Fruit fly (Drosophila melanogaster) whole organism, embryonic: ENCODE results near the gene CG11912.

ENCODE experiments used
- Abd-B ChIP-seq: fragments of 200-800 bp; sonication (Bioruptor generic); optimal IDR thresholded peaks from 2 replicates; lab custom pipeline; 2018; ENCODE audit warnings: missing biosample characterization, mild to moderate bottlenecking, missing genetic modification characterization, moderate library complexity
- CG10543 ChIP-seq: fragments of 200-800 bp; sonication (Bioruptor generic); optimal IDR thresholded peaks from 3 replicates; lab custom pipeline; 2017; ENCODE audit warnings: missing biosample characterization, mild to moderate bottlenecking, missing genetic modification characterization, moderate library complexity
- CG10565 ChIP-seq: fragments of 200-800 bp; sonication (Bioruptor generic); optimal IDR thresholded peaks from 3 replicates; lab custom pipeline; 2016; ENCODE audit warnings: missing biosample characterization, mild to moderate bottlenecking, missing genetic modification characterization
- CG11560 ChIP-seq: fragments of 200-800 bp; sonication (Bioruptor generic); IDR thresholded peaks from 3 replicates; pipeline ENCODE4 v1.3.6; 2022; ENCODE audit warnings: missing biosample characterization, missing genetic modification characterization
- CG11723 ChIP-seq: fragments of 200-800 bp; sonication (Bioruptor generic); optimal IDR thresholded peaks from 2 replicates; lab custom pipeline; 2017; ENCODE audit warnings: missing biosample characterization, mild to moderate bottlenecking, missing genetic modification characterization
- CG13296 ChIP-seq: fragments of 200-800 bp; sonication (Bioruptor generic); optimal IDR thresholded peaks from 3 replicates; lab custom pipeline; 2018; ENCODE audit warnings: missing biosample characterization, mild to moderate bottlenecking, missing genetic modification characterization
- CG13424 ChIP-seq: fragments of 200-800 bp; sonication (Bioruptor generic); optimal IDR thresholded peaks from 2 replicates; lab custom pipeline; 2019; ENCODE audit warnings: missing biosample characterization, mild to moderate bottlenecking, missing genetic modification characterization, moderate library complexity
- CG13775 ChIP-seq: fragments of 200-800 bp; sonication (Bioruptor generic); optimal IDR thresholded peaks from 3 replicates; lab custom pipeline; 2017; ENCODE audit warnings: missing biosample characterization, mild to moderate bottlenecking, missing genetic modification characterization
- CG14965 ChIP-seq: fragments of 200-800 bp; sonication (Bioruptor generic); optimal IDR thresholded peaks from 2 replicates; lab custom pipeline; 2016; ENCODE audit warnings: missing biosample characterization, missing genetic modification characterization, borderline replicate concordance
- CG1602 ChIP-seq: fragments of 200-800 bp; sonication (Bioruptor generic); optimal IDR thresholded peaks from 3 replicates; lab custom pipeline; 2016; ENCODE audit warnings: missing biosample characterization, missing genetic modification characterization
- CG17361 ChIP-seq: fragments of 200-800 bp; sonication (Bioruptor generic); IDR thresholded peaks from 3 replicates; pipeline ENCODE4 v1.3.6; 2022; ENCODE audit warnings: missing biosample characterization, missing genetic modification characterization
- CG17568 ChIP-seq: fragments of 200-800 bp; sonication (Bioruptor generic); optimal IDR thresholded peaks from 2 replicates; lab custom pipeline; 2018; ENCODE audit warnings: missing biosample characterization, mild to moderate bottlenecking, missing genetic modification characterization, moderate library complexity
- CG17612 ChIP-seq: fragments of 200-800 bp; sonication (Bioruptor generic); IDR thresholded peaks from 2 replicates; pipeline ENCODE4 v1.3.6; 2022; ENCODE audit warnings: missing biosample characterization, missing genetic modification characterization
- CG18011 ChIP-seq: fragments of 200-800 bp; sonication (Bioruptor generic); optimal IDR thresholded peaks from 2 replicates; lab custom pipeline; 2017; ENCODE audit warnings: missing biosample characterization, missing genetic modification characterization, mild to moderate bottlenecking, moderate library complexity, missing genotype
- CG2120 ChIP-seq: fragments of 200-800 bp; sonication (Bioruptor generic); optimal IDR thresholded peaks from 3 replicates; lab custom pipeline; 2016; ENCODE audit warnings: missing biosample characterization, missing genetic modification characterization
- CG33213 ChIP-seq: fragments of 200-800 bp; sonication (Bioruptor generic); optimal IDR thresholded peaks from 3 replicates; lab custom pipeline; 2016; ENCODE audit warnings: missing biosample characterization, missing genetic modification characterization
- CG6254 ChIP-seq: fragments of 200-800 bp; sonication (Bioruptor generic); optimal IDR thresholded peaks from 3 replicates; lab custom pipeline; 2017; ENCODE audit warnings: mild to moderate bottlenecking, missing biosample characterization, missing genetic modification reagents, missing genetic modification characterization
- CG6791 ChIP-seq: fragments of 200-800 bp; sonication (Bioruptor generic); IDR thresholded peaks from 3 replicates; pipeline ENCODE4 v1.3.6; 2022; ENCODE audit warnings: missing biosample characterization, missing genetic modification characterization; ENCODE audit not compliant: partially characterized antibody
- CG9727 ChIP-seq: fragments of 200-800 bp; sonication (Bioruptor generic); optimal IDR thresholded peaks from 3 replicates; lab custom pipeline; 2017; ENCODE audit warnings: missing biosample characterization, mild to moderate bottlenecking, missing genetic modification characterization
- Chrac-16 ChIP-seq: fragments of 200-800 bp; sonication (Bioruptor generic); optimal IDR thresholded peaks from 3 replicates; lab custom pipeline; 2016; ENCODE audit warnings: missing biosample characterization, missing genetic modification characterization
- Deaf1 ChIP-seq: fragments of 200-800 bp; optimal IDR thresholded peaks from 3 replicates; lab custom pipeline; 2019; ENCODE audit warnings: missing biosample characterization, mild to moderate bottlenecking, missing genetic modification characterization, moderate library complexity
- Doc2 ChIP-seq: fragments of 200-800 bp; sonication (Bioruptor generic); IDR thresholded peaks from 2 replicates; pipeline ENCODE4 v1.3.6; 2022; ENCODE audit warnings: missing biosample characterization, missing genetic modification characterization
- Dref ChIP-seq: fragments of 200-800 bp; sonication (Bioruptor generic); IDR thresholded peaks from 2 replicates; pipeline ENCODE4 v1.3.6; 2022; ENCODE audit warnings: missing biosample characterization, missing genetic modification characterization
- Ets97D ChIP-seq: fragments of 200-800 bp; sonication (Bioruptor generic); optimal IDR thresholded peaks from 3 replicates; lab custom pipeline; 2016; ENCODE audit warnings: missing biosample characterization, missing genetic modification characterization
- Hr51 ChIP-seq, 2 experiments: fragments of 200-800 bp; sonication (Bioruptor generic); optimal IDR thresholded peaks; 2 replicates in 1 of 2; 3 replicates in 1 of 2; lab custom pipeline; 2016 to 2018; ENCODE audit warnings: missing biosample characterization in 2 of 2, missing genetic modification characterization in 2 of 2, mild to moderate bottlenecking in 1 of 2, moderate library complexity in 1 of 2
- Jarid2 ChIP-seq: fragments of 200-800 bp; sonication (Bioruptor generic); optimal IDR thresholded peaks from 3 replicates; lab custom pipeline; 2017; ENCODE audit warnings: mild to moderate bottlenecking, missing biosample characterization, missing genetic modification reagents, missing genetic modification characterization
- NFAT ChIP-seq: fragments of 200-800 bp; sonication (Bioruptor generic); IDR thresholded peaks from 2 replicates; pipeline ENCODE4 v1.3.6; 2022; ENCODE audit warnings: missing biosample characterization, missing genetic modification characterization
- Taf1 ChIP-seq: fragments of 200-800 bp; sonication (Bioruptor generic); IDR thresholded peaks from 2 replicates; pipeline ENCODE4 v1.3.6; 2022; ENCODE audit warnings: missing biosample characterization, missing genetic modification characterization
- amos ChIP-seq: fragments of 200-800 bp; sonication (Bioruptor generic); IDR thresholded peaks from 2 replicates; pipeline ENCODE4 v1.3.6; 2022; ENCODE audit warnings: missing biosample characterization, missing genetic modification characterization; ENCODE audit not compliant: partially characterized antibody
- ara ChIP-seq: fragments of 200-800 bp; sonication (Bioruptor generic); IDR thresholded peaks from 2 replicates; pipeline ENCODE4 v1.3.6; 2022; ENCODE audit warnings: missing biosample characterization, missing genetic modification characterization
- ase ChIP-seq: fragments of 200-800 bp; sonication (Bioruptor generic); IDR thresholded peaks from 3 replicates; pipeline ENCODE4 v1.3.6; 2022; ENCODE audit warnings: missing biosample characterization, missing genetic modification characterization
- bowl ChIP-seq: fragments of 200-800 bp; sonication (Bioruptor generic); IDR thresholded peaks from 2 replicates; pipeline ENCODE4 v1.3.6; 2022; ENCODE audit warnings: missing biosample characterization, missing genetic modification characterization
- chif ChIP-seq, 2 experiments: fragments of 200-800 bp; sonication (Bioruptor generic); optimal IDR thresholded peaks; 3 replicates each; lab custom pipeline; 2016; ENCODE audit warnings: missing biosample characterization in 2 of 2, missing genetic modification characterization in 2 of 2
- crc ChIP-seq: fragments of 200-800 bp; sonication (Bioruptor generic); optimal IDR thresholded peaks from 2 replicates; lab custom pipeline; 2016; ENCODE audit warnings: missing biosample characterization, missing genetic modification characterization
- crp ChIP-seq, 2 experiments: fragments of 200-800 bp; sonication (Bioruptor generic); optimal IDR thresholded peaks; 2 replicates in 1 of 2; 3 replicates in 1 of 2; lab custom pipeline; 2017; ENCODE audit warnings: missing biosample characterization in 2 of 2, missing genetic modification characterization in 2 of 2, mild to moderate bottlenecking in 1 of 2, moderate library complexity in 1 of 2
- dan ChIP-seq: fragments of 200-800 bp; sonication (Bioruptor generic); IDR thresholded peaks from 2 replicates; pipeline ENCODE4 v1.3.6; 2022; ENCODE audit warnings: missing biosample characterization, missing genetic modification characterization
- disco-r ChIP-seq: fragments of 200-800 bp; sonication (Bioruptor generic); optimal IDR thresholded peaks from 2 replicates; lab custom pipeline; 2016; ENCODE audit warnings: missing biosample characterization, missing genetic modification characterization
- dpn ChIP-seq, 2 experiments: fragments of 200-800 bp; sonication (Bioruptor generic); optimal IDR thresholded peaks; 3 replicates each; lab custom pipeline; 2016; ENCODE audit warnings: missing biosample characterization in 2 of 2, missing genetic modification characterization in 2 of 2
- ewg ChIP-seq: fragments of 200-800 bp; sonication (Bioruptor generic); optimal IDR thresholded peaks from 3 replicates; lab custom pipeline; 2017; ENCODE audit warnings: mild to moderate bottlenecking, missing biosample characterization, missing genetic modification reagents, missing genetic modification characterization
- fd64A ChIP-seq: fragments of 200-800 bp; sonication (Bioruptor generic); optimal IDR thresholded peaks from 3 replicates; lab custom pipeline; 2018; ENCODE audit warnings: missing biosample characterization, mild to moderate bottlenecking, missing genetic modification characterization
- gcm ChIP-seq: fragments of 200-800 bp; sonication (Bioruptor generic); optimal IDR thresholded peaks from 2 replicates; lab custom pipeline; 2019; ENCODE audit warnings: missing biosample characterization, mild to moderate bottlenecking, missing genetic modification characterization, moderate library complexity
- jumu ChIP-seq: fragments of 200-800 bp; sonication (Bioruptor generic); optimal IDR thresholded peaks from 3 replicates; lab custom pipeline; 2016; ENCODE audit warnings: missing biosample characterization, missing genetic modification characterization
- kay ChIP-seq: fragments of 200-800 bp; sonication (Bioruptor generic); optimal IDR thresholded peaks from 2 replicates; lab custom pipeline; 2016; ENCODE audit warnings: missing biosample characterization, missing genetic modification characterization
- luna ChIP-seq: fragments of 200-800 bp; sonication (Bioruptor generic); optimal IDR thresholded peaks from 2 replicates; lab custom pipeline; 2016; ENCODE audit warnings: missing biosample characterization, missing genetic modification characterization
- mirr ChIP-seq: fragments of 200-800 bp; sonication (Bioruptor generic); optimal IDR thresholded peaks from 3 replicates; lab custom pipeline; 2018; ENCODE audit warnings: missing biosample characterization, mild to moderate bottlenecking, missing genetic modification characterization
- org-1 ChIP-seq: fragments of 200-800 bp; sonication (Bioruptor generic); optimal IDR thresholded peaks from 2 replicates; lab custom pipeline; 2017; ENCODE audit warnings: missing biosample characterization, missing genetic modification characterization
- sc ChIP-seq, 3 experiments: fragments of >200 bp in 2 of 3; fragments of 200-800 bp in 1 of 3; sonication (Bioruptor generic) in 1 of 3; optimal IDR thresholded peaks; 2 replicates in 2 of 3; 3 replicates in 1 of 3; lab custom pipeline; 2017; ENCODE audit warnings: mild to moderate bottlenecking in 1 of 3, missing biosample characterization in 1 of 3, missing genetic modification characterization in 1 of 3, missing genetic modification reagents in 1 of 3
- sima ChIP-seq: fragments of 200-800 bp; sonication (Bioruptor generic); optimal IDR thresholded peaks from 2 replicates; lab custom pipeline; 2016; ENCODE audit warnings: missing biosample characterization, missing genetic modification characterization
- z ChIP-seq: fragments of 200-800 bp; sonication (Bioruptor generic); IDR thresholded peaks from 3 replicates; pipeline ENCODE4 v1.3.6; 2022; ENCODE audit warnings: missing biosample characterization, missing genetic modification characterization

CG11912 gene

DNA sequence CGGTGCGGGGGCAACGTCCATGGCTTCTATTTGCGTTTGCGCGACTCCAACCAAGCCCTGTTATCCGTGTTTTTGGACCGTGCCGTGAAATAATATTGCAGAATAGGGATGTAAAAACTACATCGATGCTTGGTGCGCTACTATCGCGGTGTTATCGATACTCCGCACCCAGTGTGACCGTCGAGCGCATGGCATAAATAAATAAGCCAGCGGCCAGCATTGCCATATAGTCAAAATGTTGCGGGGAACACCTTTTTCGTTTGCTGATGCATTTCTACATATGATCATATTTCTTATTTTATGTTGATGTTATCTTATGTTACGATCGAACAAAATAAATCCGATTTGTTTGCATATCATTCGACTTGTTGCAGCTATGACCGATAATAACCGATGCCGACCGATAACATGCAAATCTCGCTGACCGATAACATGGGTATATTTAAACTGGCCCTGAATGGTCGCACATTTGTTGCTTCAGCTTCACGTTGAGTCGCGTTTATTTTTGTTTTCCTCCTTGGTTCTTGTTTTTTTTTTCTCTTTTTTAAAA, 41.9 kb downstream of the CG11912 start, which contains the start of gene smo (continued):
- TF ChIP-seq crp (GFP tag; optimal IDR thresholded peaks at IDR 0.05; lab: Kevin White, UChicago) (peak in 1 of 2 experiments; percentile 19), sima (GFP tag; lab: Kevin White, UChicago) (no peak), Doc2 (no peak), ewg (GFP tag; lab: Kevin White, UChicago) (peak; percentile 37), CG9727 (GFP tag; lab: Kevin White, UChicago) (peak; percentile 47), kay (GFP tag; lab: Kevin White, UChicago) (no peak), CG17612 (GFP tag; lab: Robert Waterston, UW) (no peak; the same call in 1 of the 2 replicates), Abd-B (GFP tag; lab: Kevin White, UChicago) (peak; percentile 80), CG11723 (no peak), CG10565 (GFP tag; lab: Kevin White, UChicago) (no peak), CG6791 (GFP tag; lab: Robert Waterston, UW) (peak; percentile 81; the same call in 2 of the 3 replicates), Chrac-16 (GFP tag; lab: Kevin White, UChicago) (peak; percentile 29), gcm (no peak), CG2120 (GFP tag; lab: Kevin White, UChicago) (peak; percentile 62), CG13424 (tag; lab: Kevin White, UChicago) (peak; percentile 4), fd64A (no peak), amos (GFP tag; lab: Robert Waterston, UW) (peak; percentile 91), ara (GFP tag; lab: Robert Waterston, UW) (no peak), dan (GFP tag; lab: Robert Waterston, UW) (no peak), crc (GFP tag; lab: Kevin White, UChicago) (no peak), CG33213 (peak; percentile 53), sc (optimal IDR thresholded peaks at IDR 0.05; lab: Kevin White, UChicago) (no peak), sc (GFP tag; optimal IDR thresholded peaks at IDR 0.05; lab: Kevin White, UChicago) (no peak), Jarid2 (GFP tag; lab: Kevin White, UChicago) (no peak), Taf1 (GFP tag; lab: Robert Waterston, UW) (no peak), CG14965 (GFP tag; lab: Kevin White, UChicago) (no peak), NFAT (GFP tag; lab: Robert Waterston, UW) (peak; percentile 32; the same call in 1 of the 2 replicates), CG17568 (GFP tag; lab: Kevin White, UChicago) (no peak), dpn (GFP tag; optimal IDR thresholded peaks at IDR 0.05; lab: Kevin White, UChicago) (peak; percentile 48 to 52), disco-r (GFP tag; lab: Kevin White, UChicago) (peak; percentile 34), luna (GFP tag; lab: Kevin White, UChicago) (peak; percentile 16), CG13296 (GFP tag; lab: Kevin White, UChicago) (no peak), jumu (GFP tag; lab: Kevin White, UChicago) (peak; percentile 61), CG10543 (GFP tag; lab: Kevin White, UChicago) (no peak), mirr (no peak), CG18011 (peak; percentile 19), Deaf1 (tag; lab: Kevin White, UChicago) (no peak), chif (GFP tag; optimal IDR thresholded peaks at IDR 0.05; lab: Kevin White, UChicago) (peak; percentile 29 to 48), CG1602 (GFP tag; lab: Kevin White, UChicago) (peak; percentile 10), CG6254 (GFP tag; lab: Kevin White, UChicago) (no peak), z (GFP tag; lab: Robert Waterston, UW) (no peak), Ets97D (GFP tag; lab: Kevin White, UChicago) (peak; percentile 85), bowl (GFP tag; lab: Robert Waterston, UW) (no peak), ase (no peak), CG11560 (tag; lab: Robert Waterston, UW) (peak; percentile 21; the same call in 1 of the 3 replicates), CG17361 (GFP tag; lab: Robert Waterston, UW) (peak; percentile 41; the same call in 2 of the 3 replicates), CG13775 (GFP tag; lab: Kevin White, UChicago) (peak; percentile 32), Dref (peak; percentile 92), org-1 (GFP tag; lab: Kevin White, UChicago) (no peak), Hr51 (GFP tag; optimal IDR thresholded peaks at IDR 0.05; lab: Kevin White, UChicago) (peak in 1 of 2 experiments; percentile 68)
